Worm (Caenorhabditis elegans): ENCODE data around the gene hyl-2.

- TF ChIP-seq lsy-2 (tag; optimal IDR thresholded peaks at IDR 0.05): no peak
- peak; percentile 66 for TF ChIP-seq ces-1 (GFP tag; optimal IDR thresholded peaks at IDR 0.05)
- no peak for TF ChIP-seq nhr-76 (tag; optimal IDR thresholded peaks at IDR 0.05)
- TF ChIP-seq unc-39 (tag; optimal IDR thresholded peaks at IDR 0.05): no peak
- no peak for TF ChIP-seq snpc-4 (tag; optimal IDR thresholded peaks at IDR 0.05)
- TF ChIP-seq elt-1 (tag; optimal IDR thresholded peaks at IDR 0.05; ENCODE audit: borderline replicate concordance, insufficient read depth): no peak
- TF ChIP-seq flh-1 (GFP tag; optimal IDR thresholded peaks at IDR 0.05): no peak
- no peak for TF ChIP-seq ztf-11 (tag; optimal IDR thresholded peaks at IDR 0.05)
- no peak for TF ChIP-seq sptf-1 (tag; optimal IDR thresholded peaks at IDR 0.05)
- TF ChIP-seq pha-4 (tag; optimal IDR thresholded peaks at IDR 0.05): no peak
- TF ChIP-seq nhr-237 (tag; optimal IDR thresholded peaks at IDR 0.05): no peak
- TF ChIP-seq elt-3 (tag; optimal IDR thresholded peaks at IDR 0.05): no peak
These were observed 18.9 kb upstream of the hyl-2 start for ce11 chrX:4718114-4718513.
